Worm (Caenorhabditis elegans) whole organism, L4 larva: ENCODE data around the gene str-231.
A peak's percentile ranks its signal among the peaks of the same experiment; 100 is the strongest.

ENCODE experiments used
- F49E8.2 ChIP-seq: sonication (generic microtip); optimal IDR thresholded peaks from 2 replicates; lab custom pipeline; 2016; ENCODE audit warnings: missing compliant biosample characterization, mild to moderate bottlenecking, missing genetic modification characterization, borderline replicate concordance
- Y5F2A.4 ChIP-seq: fragments of 200-800 bp; sonication (Bioruptor generic); optimal IDR thresholded peaks from 2 replicates; lab custom pipeline; 2018; ENCODE audit warnings: mild to moderate bottlenecking, missing genetic modification characterization, missing compliant biosample characterization
- ama-1 ChIP-seq: fragments of 150-350 bp; optimal IDR thresholded peaks from 2 replicates; lab custom pipeline; 2014; ENCODE audit warnings: inconsistent platforms, mixed read lengths
- dmd-8 ChIP-seq: fragments of 200-800 bp; sonication (Bioruptor generic); IDR thresholded peaks from 2 replicates; pipeline ENCODE4 v1.3.6; 2022; ENCODE audit warnings: missing genetic modification characterization, missing compliant biosample characterization
- lin-15B ChIP-seq: fragments of 150-350 bp; sonication (generic microtip); optimal IDR thresholded peaks from 3 replicates; lab custom pipeline; 2014; ENCODE audit warnings: missing biosample characterization, missing genetic modification characterization
- madf-5 ChIP-seq, 2 experiments: fragments of 200-800 bp; sonication (Bioruptor generic); IDR thresholded peaks; 2 replicates each; pipeline ENCODE4 v1.3.6; 2022; ENCODE audit warnings: missing compliant biosample characterization in 2 of 2, missing genetic modification characterization in 2 of 2
- mdt-29 ChIP-seq: fragments of 200-800 bp; sonication (Bioruptor generic); IDR thresholded peaks from 2 replicates; pipeline ENCODE4 v1.3.6; 2022; ENCODE audit warnings: missing genetic modification reagents, missing genetic modification characterization, missing compliant biosample characterization
- mep-1 ChIP-seq: fragments of 150-350 bp; sonication (generic microtip); optimal IDR thresholded peaks from 3 replicates; lab custom pipeline; 2014; ENCODE audit warnings: missing biosample characterization, missing genetic modification characterization
- pha-4 ChIP-seq, 2 experiments: fragments of 150-350 bp in 1 of 2; fragments of 200-800 bp in 1 of 2; sonication (Bioruptor generic) in 1 of 2; IDR thresholded peaks in 1 of 2; optimal IDR thresholded peaks in 1 of 2; 2 replicates each; pipeline versions ENCODE4 v1.3.6 to Lab custom; 2014 to 2022; ENCODE audit warnings: missing genetic modification characterization in 2 of 2, missing genetic modification reagents in 2 of 2, missing biosample characterization in 1 of 2, missing compliant biosample characterization in 1 of 2
- saeg-2 ChIP-seq: fragments of 200-800 bp; sonication (Bioruptor generic); IDR thresholded peaks from 2 replicates; pipeline ENCODE4 v1.3.6; 2022; ENCODE audit warnings: missing genetic modification reagents, missing genetic modification characterization, missing compliant biosample characterization
- zag-1 ChIP-seq: fragments of 150-350 bp; optimal IDR thresholded peaks from 2 replicates; lab custom pipeline; 2014; ENCODE audit warnings: missing biosample characterization, missing genetic modification characterization

- TF ChIP-seq saeg-2, result no peak
- no peak for TF ChIP-seq dmd-8 (GFP tag; lab: Robert Waterston, UW)
- TF ChIP-seq mep-1 (tag; lab: Kevin White, UChicago), result no peak
- TF ChIP-seq Y5F2A.4 (GFP tag; lab: Kevin White, UChicago), result no peak
- TF ChIP-seq pha-4 (GFP tag; IDR thresholded peaks at IDR 0.05; lab: Robert Waterston, UW), result no peak
- peak; percentile 86 for TF ChIP-seq pha-4 (tag; optimal IDR thresholded peaks at IDR 0.05; lab: Kevin White, UChicago)
- TF ChIP-seq mdt-29 (GFP tag; lab: Robert Waterston, UW), result no peak
- TF ChIP-seq ama-1 (lab: Kevin White, UChicago), result no peak
- TF ChIP-seq F49E8.2 (tag; lab: Kevin White, UChicago), result no peak
- TF ChIP-seq lin-15B (tag; lab: Kevin White, UChicago), result no peak
- no peak for TF ChIP-seq madf-5 (GFP tag; IDR thresholded peaks at IDR 0.05; lab: Robert Waterston, UW)
- no peak for TF ChIP-seq zag-1 (tag; lab: Kevin White, UChicago)
Observed at ce11 chrV:16000433-16000832, 7.0 kb downstream of the str-231 start, which contains the start of gene nhr-50.
